Worm (Caenorhabditis elegans): ENCODE results near the gene ufd-3.

ce11 chrII:9937611-9938010, 2.9 kb upstream of the ufd-3 start:
- TF ChIP-seq nhr-237 (tag; optimal IDR thresholded peaks at IDR 0.05) (peak; percentile 19), elt-3 (tag; optimal IDR thresholded peaks at IDR 0.05) (peak in 3 of 6 experiments; percentile 70 to 98 (median 75)), sptf-1 (tag; optimal IDR thresholded peaks at IDR 0.05) (no peak), lin-13 (GFP tag; optimal IDR thresholded peaks at IDR 0.05) (peak; percentile 83), ztf-11 (tag; optimal IDR thresholded peaks at IDR 0.05) (no peak), nhr-28 (tag; optimal IDR thresholded peaks at IDR 0.05) (no peak), ceh-88 (GFP tag; IDR thresholded peaks at IDR 0.05) (no peak)
